In genomic region chr3R:31225043-31225681, dm6 we compare ENCODE assay signal across 5 fruit fly cellular contexts.
TF ChIP-seq lines count a peak whose summit lies in the region.

No protein-coding gene starts in this region.

- TF ChIP-seq CTCF in whole organism, embryonic (GFP tag; optimal IDR thresholded peaks at IDR 0.05; lab: Kevin White, UChicago): no peak

TF ChIP-seq in whole organism, adult, 20 proteins besides CTCF, POLR2A, EP300 and RAD21:
- TF ChIP-seq cnc (optimal IDR thresholded peaks at IDR 0.05; lab: Kevin White, UChicago) (no peak), Clk (GFP tag; optimal IDR thresholded peaks at IDR 0.05; lab: Kevin White, UChicago) (no peak), tj (GFP tag; optimal IDR thresholded peaks at IDR 0.05; lab: Kevin White, UChicago) (peak; percentile 12), CG11617 (GFP tag; optimal IDR thresholded peaks at IDR 0.05; lab: Kevin White, UChicago) (peak; percentile 64), CG7101 (tag; optimal IDR thresholded peaks at IDR 0.05; lab: Kevin White, UChicago) (peak; percentile 70), CG14711 (tag; optimal IDR thresholded peaks at IDR 0.05; lab: Kevin White, UChicago) (peak; percentile 34), CG1620 (GFP tag; optimal IDR thresholded peaks at IDR 0.05; lab: Kevin White, UChicago) (no peak), Mnt (GFP tag; optimal IDR thresholded peaks at IDR 0.05; lab: Kevin White, UChicago) (peak; percentile 81), CG33017 (tag; optimal IDR thresholded peaks at IDR 0.05; lab: Kevin White, UChicago) (peak; percentile 53), cic (GFP tag; optimal IDR thresholded peaks at IDR 0.05; lab: Kevin White, UChicago) (no peak), CG5204 (GFP tag; optimal IDR thresholded peaks at IDR 0.05; lab: Kevin White, UChicago) (no peak), Hr96 (GFP tag; optimal IDR thresholded peaks at IDR 0.05; lab: Kevin White, UChicago) (peak; percentile 8), Crg-1 (GFP tag; optimal IDR thresholded peaks at IDR 0.05; lab: Kevin White, UChicago) (peak; percentile 5), pad (GFP tag; optimal IDR thresholded peaks at IDR 0.05; lab: Kevin White, UChicago) (peak; percentile 2), CG12768 (GFP tag; optimal IDR thresholded peaks at IDR 0.05; lab: Kevin White, UChicago) (peak; percentile 1), ovo (GFP tag; optimal IDR thresholded peaks at IDR 0.05; lab: Kevin White, UChicago) (no peak)

TF ChIP-seq in whole organism, embryonic, 481 proteins besides CTCF, POLR2A, EP300 and RAD21 (continues in another document):
- TF ChIP-seq gcm (GFP tag; optimal IDR thresholded peaks at IDR 0.05; lab: Kevin White, UChicago) (peak; percentile 56), Drgx (GFP tag; IDR thresholded peaks at IDR 0.05; lab: Robert Waterston, UW) (peak; percentile 73), Ptx1 (GFP tag; IDR thresholded peaks at IDR 0.05; lab: Robert Waterston, UW) (peak; percentile 37; the same call in 1 of the 2 replicates), kah (GFP tag; optimal IDR thresholded peaks at IDR 0.05; lab: Kevin White, UChicago) (peak; percentile 5), lab (GFP tag; optimal IDR thresholded peaks at IDR 0.05; lab: Kevin White, UChicago) (peak; percentile 68), Dll (GFP tag; IDR thresholded peaks at IDR 0.05; lab: Robert Waterston, UW; ENCODE audit: partially characterized antibody) (0 out of 4 replicates have a peak, but pooled peaks have one; percentile 13), dm (GFP tag; optimal IDR thresholded peaks at IDR 0.05; lab: Kevin White, UChicago) (peak; percentile 82), slbo (GFP tag; IDR thresholded peaks at IDR 0.05; lab: Robert Waterston, UW) (peak; percentile 15; the same call in 1 of the 2 replicates), knrl (GFP tag; IDR thresholded peaks at IDR 0.05; lab: Robert Waterston, UW; ENCODE audit: partially characterized antibody) (no peak), CG2199 (GFP tag; IDR thresholded peaks at IDR 0.05; lab: Robert Waterston, UW) (0 out of 3 replicates have a peak, but pooled peaks have one; percentile 32), otp (GFP tag; IDR thresholded peaks at IDR 0.05; lab: Robert Waterston, UW) (peak; percentile 58; the same call in 1 of the 3 replicates), crol (GFP tag; IDR thresholded peaks at IDR 0.05; lab: Robert Waterston, UW) (peak; percentile 74), Hr78 (GFP tag; optimal IDR thresholded peaks at IDR 0.05; lab: Kevin White, UChicago) (peak in 1 of 2 experiments; percentile 5), NK7.1 (GFP tag; optimal IDR thresholded peaks at IDR 0.05; lab: Kevin White, UChicago) (no peak), bigmax (GFP tag; optimal IDR thresholded peaks at IDR 0.05; lab: Kevin White, UChicago) (peak; percentile 92), CG18262 (tag; optimal IDR thresholded peaks at IDR 0.05; lab: Kevin White, UChicago) (peak; percentile 26), Pdp1 (GFP tag; optimal IDR thresholded peaks at IDR 0.05; lab: Kevin White, UChicago) (peak in 1 of 2 experiments; percentile 93)

TF ChIP-seq in whole organism, prepupa, 60 proteins besides CTCF, POLR2A, EP300 and RAD21 (continues in another document):
- TF ChIP-seq CG6854 (GFP tag; optimal IDR thresholded peaks at IDR 0.05; lab: Kevin White, UChicago) (peak; percentile 39), Ets21C (GFP tag; optimal IDR thresholded peaks at IDR 0.05; lab: Kevin White, UChicago) (peak; percentile 58), fd85E (GFP tag; optimal IDR thresholded peaks at IDR 0.05; lab: Kevin White, UChicago) (peak; percentile 7), OdsH (GFP tag; optimal IDR thresholded peaks at IDR 0.05; lab: Kevin White, UChicago) (no peak), CG8119 (GFP tag; IDR thresholded peaks at IDR 0.05; lab: Robert Waterston, UW) (peak; percentile 67; the same call in 2 of the 3 replicates), CG8632 (GFP tag; optimal IDR thresholded peaks at IDR 0.05; lab: Kevin White, UChicago) (peak; percentile 67), spab (GFP tag; optimal IDR thresholded peaks at IDR 0.05; lab: Kevin White, UChicago) (no peak), Gug (GFP tag; IDR thresholded peaks at IDR 0.05; lab: Robert Waterston, UW) (0 out of 2 replicates have a peak, but pooled peaks have one; percentile 25), CG15336 (GFP tag; IDR thresholded peaks at IDR 0.05; lab: Robert Waterston, UW) (peak; percentile 70), CG6163 (GFP tag; IDR thresholded peaks at IDR 0.05; lab: Robert Waterston, UW) (peak; percentile 69; the same call in 2 of the 3 replicates), CG34406 (GFP tag; optimal IDR thresholded peaks at IDR 0.05; lab: Kevin White, UChicago) (peak; percentile 84), Eip75B (GFP tag; optimal IDR thresholded peaks at IDR 0.05; lab: Kevin White, UChicago) (peak; percentile 80), lz (GFP tag; optimal IDR thresholded peaks at IDR 0.05; lab: Kevin White, UChicago) (peak; percentile 80), Smox (GFP tag; optimal IDR thresholded peaks at IDR 0.05; lab: Kevin White, UChicago) (peak; percentile 77), CG4318 (GFP tag; optimal IDR thresholded peaks at IDR 0.05; lab: Kevin White, UChicago) (no peak), CG6808 (GFP tag; optimal IDR thresholded peaks at IDR 0.05; lab: Kevin White, UChicago) (no peak), CG3919 (GFP tag; optimal IDR thresholded peaks at IDR 0.05; lab: Kevin White, UChicago) (no peak), CG10631 (GFP tag; optimal IDR thresholded peaks at IDR 0.05; lab: Kevin White, UChicago) (peak; percentile 25), net (GFP tag; optimal IDR thresholded peaks at IDR 0.05; lab: Kevin White, UChicago) (no peak)

TF ChIP-seq in whole organism, pupa, 21 proteins besides CTCF, POLR2A, EP300 and RAD21:
- TF ChIP-seq CG9948 (tag; optimal IDR thresholded peaks at IDR 0.05; lab: Kevin White, UChicago) (no peak), Ets98B (GFP tag; IDR thresholded peaks at IDR 0.05; lab: Robert Waterston, UW) (peak; percentile 69), CG8159 (tag; optimal IDR thresholded peaks at IDR 0.05; lab: Kevin White, UChicago) (no peak), CG12605 (GFP tag; IDR thresholded peaks at IDR 0.05; lab: Robert Waterston, UW) (peak; percentile 32; the same call in 1 of the 2 replicates), CG15710 (tag; optimal IDR thresholded peaks at IDR 0.05; lab: Kevin White, UChicago) (no peak), gl (tag; optimal IDR thresholded peaks at IDR 0.05; lab: Kevin White, UChicago) (no peak), EcR (GFP tag; optimal IDR thresholded peaks at IDR 0.05; lab: Kevin White, UChicago) (no peak), CG4496 (GFP tag; IDR thresholded peaks at IDR 0.05; lab: Robert Waterston, UW) (peak; percentile 82), CG13204 (GFP tag; optimal IDR thresholded peaks at IDR 0.05; lab: Kevin White, UChicago) (no peak), CG10348 (GFP tag; IDR thresholded peaks at IDR 0.05; lab: Robert Waterston, UW) (no peak), fd96Ca (GFP tag; IDR thresholded peaks at IDR 0.05; lab: Robert Waterston, UW) (peak; percentile 81), D1 (tag; optimal IDR thresholded peaks at IDR 0.05; lab: Kevin White, UChicago) (no peak), CG8301 (tag; optimal IDR thresholded peaks at IDR 0.05; lab: Kevin White, UChicago) (no peak), CG14655 (GFP tag; optimal IDR thresholded peaks at IDR 0.05; lab: Kevin White, UChicago) (no peak), CG32121 (GFP tag; IDR thresholded peaks at IDR 0.05; lab: Robert Waterston, UW) (0 out of 2 replicates have a peak, but pooled peaks have one; percentile 18), rn (GFP tag; IDR thresholded peaks at IDR 0.05; lab: Robert Waterston, UW) (0 out of 2 replicates have a peak, but pooled peaks have one; percentile 14), Pif1A (GFP tag; optimal IDR thresholded peaks at IDR 0.05; lab: Kevin White, UChicago) (no peak), CG17806 (tag; optimal IDR thresholded peaks at IDR 0.05; lab: Kevin White, UChicago) (no peak), CG34367 (tag; optimal IDR thresholded peaks at IDR 0.05; lab: Kevin White, UChicago) (no peak), Snoo (tag; optimal IDR thresholded peaks at IDR 0.05; lab: Kevin White, UChicago) (no peak), Pif1B (GFP tag; optimal IDR thresholded peaks at IDR 0.05; lab: Kevin White, UChicago) (peak; percentile 43)

TF ChIP-seq in whole organism, wandering third instar larva, 38 proteins besides CTCF, POLR2A, EP300 and RAD21 (continues in another document):
- TF ChIP-seq sage (GFP tag; optimal IDR thresholded peaks at IDR 0.05; lab: Kevin White, UChicago) (peak; percentile 25), Hnf4 (GFP tag; optimal IDR thresholded peaks at IDR 0.05; lab: Kevin White, UChicago) (peak; percentile 46), Jra (GFP tag; optimal IDR thresholded peaks at IDR 0.05; lab: Kevin White, UChicago) (peak; percentile 71), CG32264 (GFP tag; optimal IDR thresholded peaks at IDR 0.05; lab: Kevin White, UChicago) (no peak), Mio (GFP tag; optimal IDR thresholded peaks at IDR 0.05; lab: Kevin White, UChicago) (no peak), dmrt93B (GFP tag; optimal IDR thresholded peaks at IDR 0.05; lab: Kevin White, UChicago) (peak; percentile 22), dsf (GFP tag; optimal IDR thresholded peaks at IDR 0.05; lab: Kevin White, UChicago; ENCODE audit: borderline replicate concordance) (no peak), br (GFP tag; optimal IDR thresholded peaks at IDR 0.05; lab: Kevin White, UChicago) (peak; percentile 72), HLH106 (tag; optimal IDR thresholded peaks at IDR 0.05; lab: Kevin White, UChicago) (peak; percentile 63), Rel (GFP tag; optimal IDR thresholded peaks at IDR 0.05; lab: Kevin White, UChicago) (no peak), Rel (tag; optimal IDR thresholded peaks at IDR 0.05; lab: Kevin White, UChicago) (peak; percentile 59), Vsx2 (GFP tag; optimal IDR thresholded peaks at IDR 0.05; lab: Kevin White, UChicago; ENCODE audit: partially characterized antibody) (no peak), GATAd (GFP tag; optimal IDR thresholded peaks at IDR 0.05; lab: Kevin White, UChicago) (no peak), ey (GFP tag; optimal IDR thresholded peaks at IDR 0.05; lab: Kevin White, UChicago) (peak; percentile 76), brk (GFP tag; optimal IDR thresholded peaks at IDR 0.05; lab: Kevin White, UChicago) (peak; percentile 64), psq (GFP tag; optimal IDR thresholded peaks at IDR 0.05; lab: Kevin White, UChicago) (peak; percentile 58), Dif (GFP tag; optimal IDR thresholded peaks at IDR 0.05; lab: Kevin White, UChicago; ENCODE audit: partially characterized antibody) (no peak), fru (GFP tag; optimal IDR thresholded peaks at IDR 0.05; lab: Kevin White, UChicago) (peak; percentile 80), h (GFP tag; optimal IDR thresholded peaks at IDR 0.05; lab: Kevin White, UChicago) (peak; percentile 79), Abd-B (GFP tag; optimal IDR thresholded peaks at IDR 0.05; lab: Kevin White, UChicago) (no peak), rgr (GFP tag; optimal IDR thresholded peaks at IDR 0.05; lab: Kevin White, UChicago) (peak; percentile 80), lola (GFP tag; optimal IDR thresholded peaks at IDR 0.05; lab: Kevin White, UChicago) (no peak), OdsH (GFP tag; optimal IDR thresholded peaks at IDR 0.05; lab: Kevin White, UChicago) (peak; percentile 26), Sp1 (GFP tag; optimal IDR thresholded peaks at IDR 0.05; lab: Kevin White, UChicago) (peak; percentile 56), Hr83 (GFP tag; optimal IDR thresholded peaks at IDR 0.05; lab: Kevin White, UChicago; ENCODE audit: poor library complexity, severe bottlenecking) (peak; percentile 66)
